Fruit fly (Drosophila melanogaster): ENCODE results near the gene Vps2.

The Vps2 gene

dm6 chr3R:26031968-26032610, 20.5 kb upstream of the Vps2 start:
- no peak for TF ChIP-seq pad (GFP tag; optimal IDR thresholded peaks at IDR 0.05)
- TF ChIP-seq cnc (optimal IDR thresholded peaks at IDR 0.05) = no peak
- no peak for TF ChIP-seq kay (GFP tag; ENCODE audit: borderline replicate concordance)
- no peak for TF ChIP-seq Crg-1 (GFP tag; optimal IDR thresholded peaks at IDR 0.05)
- no peak for TF ChIP-seq bab1 (GFP tag; optimal IDR thresholded peaks at IDR 0.05)
- no peak for TF ChIP-seq CG12768 (GFP tag; optimal IDR thresholded peaks at IDR 0.05)
- no peak for TF ChIP-seq toe (GFP tag; optimal IDR thresholded peaks at IDR 0.05)
- TF ChIP-seq CG11617 (GFP tag; optimal IDR thresholded peaks at IDR 0.05) = no peak
- TF ChIP-seq tj (GFP tag; optimal IDR thresholded peaks at IDR 0.05) = no peak
- TF ChIP-seq CG7101 (tag; optimal IDR thresholded peaks at IDR 0.05) = no peak
- TF ChIP-seq CG1620 (GFP tag; optimal IDR thresholded peaks at IDR 0.05) = no peak
- no peak for TF ChIP-seq CG33017 (tag; optimal IDR thresholded peaks at IDR 0.05)

dm6 chr3R:26032611-26033001, 20.0 kb upstream of the Vps2 start:
- TF ChIP-seq Mnt (GFP tag; optimal IDR thresholded peaks at IDR 0.05) = no peak
- no peak for TF ChIP-seq CG5204 (GFP tag; optimal IDR thresholded peaks at IDR 0.05)
- TF ChIP-seq cic (GFP tag; optimal IDR thresholded peaks at IDR 0.05) = no peak
- TF ChIP-seq bab1 (GFP tag; optimal IDR thresholded peaks at IDR 0.05) = no peak
- no peak for TF ChIP-seq CG12768 (GFP tag; optimal IDR thresholded peaks at IDR 0.05)
- no peak for TF ChIP-seq CG7101 (tag; optimal IDR thresholded peaks at IDR 0.05)
- no peak for TF ChIP-seq ovo (GFP tag; optimal IDR thresholded peaks at IDR 0.05)
- no peak for TF ChIP-seq CG33017 (tag; optimal IDR thresholded peaks at IDR 0.05)
- no peak for TF ChIP-seq CG7045 (GFP tag; optimal IDR thresholded peaks at IDR 0.05)
- TF ChIP-seq kay (GFP tag; ENCODE audit: borderline replicate concordance) = no peak
- TF ChIP-seq CG1620 (GFP tag; optimal IDR thresholded peaks at IDR 0.05) = no peak
- TF ChIP-seq Clk (GFP tag; optimal IDR thresholded peaks at IDR 0.05) = no peak
- no peak for TF ChIP-seq CG11617 (GFP tag; optimal IDR thresholded peaks at IDR 0.05)

- peak; percentile 42 for TF ChIP-seq tj (GFP tag; optimal IDR thresholded peaks at IDR 0.05)
- no peak for TF ChIP-seq bab1 (GFP tag; optimal IDR thresholded peaks at IDR 0.05)
These were observed 17.8 kb upstream of the Vps2 start for dm6 chr3R:26034643-26035368.

dm6 chr3R:26035369-26035656, 17.3 kb upstream of the Vps2 start:
- TF ChIP-seq Clk (GFP tag; optimal IDR thresholded peaks at IDR 0.05) (no peak), CG5204 (GFP tag; optimal IDR thresholded peaks at IDR 0.05) (no peak), CG7101 (tag; optimal IDR thresholded peaks at IDR 0.05) (no peak), kay (GFP tag; ENCODE audit: borderline replicate concordance) (no peak), CG14711 (tag; optimal IDR thresholded peaks at IDR 0.05) (no peak), Hr96 (GFP tag; optimal IDR thresholded peaks at IDR 0.05) (no peak), CG7045 (GFP tag; optimal IDR thresholded peaks at IDR 0.05) (no peak), CG11617 (GFP tag; optimal IDR thresholded peaks at IDR 0.05) (no peak), cic (GFP tag; optimal IDR thresholded peaks at IDR 0.05) (no peak), pad (GFP tag; optimal IDR thresholded peaks at IDR 0.05) (no peak), bab1 (GFP tag; optimal IDR thresholded peaks at IDR 0.05) (no peak), CG33017 (tag; optimal IDR thresholded peaks at IDR 0.05) (no peak), CG1620 (GFP tag; optimal IDR thresholded peaks at IDR 0.05) (no peak), toe (GFP tag; optimal IDR thresholded peaks at IDR 0.05) (no peak)

- TF ChIP-seq CG7101 (tag; optimal IDR thresholded peaks at IDR 0.05) (peak; percentile 34), CG11617 (GFP tag; optimal IDR thresholded peaks at IDR 0.05) (no peak), Mnt (GFP tag; optimal IDR thresholded peaks at IDR 0.05) (no peak)
These were observed 16.2 kb upstream of the Vps2 start for dm6 chr3R:26036153-26037144.

dm6 chr3R:26037899-26038298, 14.7 kb upstream of the Vps2 start:
- TF ChIP-seq pad (GFP tag; optimal IDR thresholded peaks at IDR 0.05) (no peak), CG7101 (tag; optimal IDR thresholded peaks at IDR 0.05) (no peak), CG1620 (GFP tag; optimal IDR thresholded peaks at IDR 0.05) (no peak), ovo (GFP tag; optimal IDR thresholded peaks at IDR 0.05) (no peak), toe (GFP tag; optimal IDR thresholded peaks at IDR 0.05) (no peak), Mnt (GFP tag; optimal IDR thresholded peaks at IDR 0.05) (no peak), CG33017 (tag; optimal IDR thresholded peaks at IDR 0.05) (no peak), CG11617 (GFP tag; optimal IDR thresholded peaks at IDR 0.05) (no peak), Clk (GFP tag; optimal IDR thresholded peaks at IDR 0.05) (no peak)

Measured in whole organism, adult.